Fruit fly (Drosophila melanogaster): ENCODE data around the gene Nlg4.

DNA sequence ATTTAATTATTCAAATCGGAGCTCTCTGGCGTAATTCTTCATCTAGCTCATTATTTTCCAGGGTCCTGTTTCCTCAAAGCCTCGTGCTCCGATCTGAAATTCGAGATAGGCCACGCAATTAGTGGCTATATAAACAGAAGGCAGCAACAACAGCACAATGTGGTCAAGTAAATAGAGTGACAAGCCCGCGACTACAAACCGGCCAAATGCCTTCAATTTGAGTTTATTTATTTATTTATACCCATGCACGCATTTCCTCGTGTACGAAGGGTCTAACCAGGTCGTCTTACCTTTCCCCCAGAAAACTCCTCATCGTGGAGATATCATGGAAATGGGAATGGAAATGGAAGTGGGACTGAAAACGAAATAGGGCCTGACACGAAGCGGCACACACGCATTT, 72.2 kb downstream of the Nlg4 start:
- no peak for TF ChIP-seq Rel (GFP tag; optimal IDR thresholded peaks at IDR 0.05)
- TF ChIP-seq Rel (tag; optimal IDR thresholded peaks at IDR 0.05) = no peak
- no peak for TF ChIP-seq sage (GFP tag; optimal IDR thresholded peaks at IDR 0.05)
- TF ChIP-seq N (GFP tag; optimal IDR thresholded peaks at IDR 0.05) = no peak
- no peak for TF ChIP-seq OdsH (GFP tag; optimal IDR thresholded peaks at IDR 0.05)
- TF ChIP-seq CG32264 (GFP tag; optimal IDR thresholded peaks at IDR 0.05) = no peak
- TF ChIP-seq Abd-B (GFP tag; optimal IDR thresholded peaks at IDR 0.05) = no peak
- no peak for TF ChIP-seq CG9705 (GFP tag; optimal IDR thresholded peaks at IDR 0.05)
- no peak for TF ChIP-seq Vsx2 (GFP tag; optimal IDR thresholded peaks at IDR 0.05; ENCODE audit: partially characterized antibody)
- TF ChIP-seq lola (GFP tag; optimal IDR thresholded peaks at IDR 0.05) = no peak
